Fruit fly (Drosophila melanogaster): Measurements from ENCODE around the gene CG13063.

The CG13063 gene

DNA sequence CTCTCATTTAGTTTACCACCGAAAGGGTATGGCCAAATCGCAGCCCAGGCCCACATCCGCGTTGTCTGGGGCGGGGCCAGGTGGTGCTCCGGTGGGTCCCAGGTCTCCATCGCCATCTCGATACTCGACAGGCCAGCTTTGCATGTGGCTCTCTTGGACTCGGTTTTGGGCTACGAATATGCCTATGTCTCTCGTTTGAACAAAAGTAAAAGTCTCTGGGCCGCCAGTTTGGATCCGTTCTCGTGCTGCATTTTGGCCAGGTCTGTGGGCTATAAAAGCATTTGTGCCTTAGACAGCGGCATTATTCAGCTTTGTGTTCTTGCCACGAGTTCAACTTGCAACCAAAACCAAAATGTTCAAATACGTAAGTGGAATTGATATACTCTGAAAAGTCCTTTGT is 29.3 kb upstream of the CG13063 start, which contains the start of gene CG13065:
Gene CG13065 (plus strand): TSS at position 301 of the 400 bp plus-strand sequence.
- no peak for TF ChIP-seq ovo (GFP tag; optimal IDR thresholded peaks at IDR 0.05)
- no peak for TF ChIP-seq bab1 (GFP tag; optimal IDR thresholded peaks at IDR 0.05)
- no peak for TF ChIP-seq Hr96 (GFP tag; optimal IDR thresholded peaks at IDR 0.05)
- TF ChIP-seq cnc (optimal IDR thresholded peaks at IDR 0.05) = no peak
- TF ChIP-seq CG11617 (GFP tag; optimal IDR thresholded peaks at IDR 0.05) = no peak
- no peak for TF ChIP-seq CG7101 (tag; optimal IDR thresholded peaks at IDR 0.05)
- TF ChIP-seq CG7045 (GFP tag; optimal IDR thresholded peaks at IDR 0.05) = no peak
- no peak for TF ChIP-seq pad (GFP tag; optimal IDR thresholded peaks at IDR 0.05)
- TF ChIP-seq tj (GFP tag; optimal IDR thresholded peaks at IDR 0.05) = no peak
- no peak for TF ChIP-seq CG14711 (tag; optimal IDR thresholded peaks at IDR 0.05)
- TF ChIP-seq Clk (GFP tag; optimal IDR thresholded peaks at IDR 0.05) = no peak
- TF ChIP-seq CG12768 (GFP tag; optimal IDR thresholded peaks at IDR 0.05) = no peak
- TF ChIP-seq Mnt (GFP tag; optimal IDR thresholded peaks at IDR 0.05) = no peak
- no peak for TF ChIP-seq CG33017 (tag; optimal IDR thresholded peaks at IDR 0.05)
- no peak for TF ChIP-seq toe (GFP tag; optimal IDR thresholded peaks at IDR 0.05)
- no peak for TF ChIP-seq CG5204 (GFP tag; optimal IDR thresholded peaks at IDR 0.05)
- TF ChIP-seq CG1620 (GFP tag; optimal IDR thresholded peaks at IDR 0.05) = no peak
- TF ChIP-seq Crg-1 (GFP tag; optimal IDR thresholded peaks at IDR 0.05) = no peak
- no peak for TF ChIP-seq cic (GFP tag; optimal IDR thresholded peaks at IDR 0.05)
- no peak for TF ChIP-seq kay (GFP tag; ENCODE audit: borderline replicate concordance)

DNA sequence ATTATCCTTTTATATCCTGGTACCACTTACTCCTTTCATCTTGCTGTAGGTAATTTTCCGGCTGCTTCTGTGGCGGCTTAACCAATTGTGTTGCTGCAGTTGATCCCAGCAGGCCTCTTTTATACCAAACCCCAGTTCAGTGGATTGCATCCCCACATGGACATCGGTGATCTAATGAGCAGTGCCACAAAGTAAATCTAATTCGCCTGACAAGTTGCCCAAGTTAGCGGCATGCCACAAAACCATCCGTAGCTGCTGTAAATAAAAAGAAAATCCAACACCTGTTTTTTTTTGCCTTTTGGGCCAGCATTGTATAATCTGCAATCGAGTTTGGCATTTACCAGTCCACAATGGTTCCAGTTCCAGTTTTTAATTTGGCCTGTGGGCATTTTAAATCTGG is 27.2 kb upstream of the CG13063 start, which contains the start of gene CG13050:
Gene CG13050 (minus strand): TSS at position 101 of the 400 bp plus-strand sequence.
- TF ChIP-seq Clk (GFP tag; optimal IDR thresholded peaks at IDR 0.05) = no peak
- no peak for TF ChIP-seq CG14711 (tag; optimal IDR thresholded peaks at IDR 0.05)
- no peak for TF ChIP-seq bab1 (GFP tag; optimal IDR thresholded peaks at IDR 0.05)
- TF ChIP-seq Crg-1 (GFP tag; optimal IDR thresholded peaks at IDR 0.05) = no peak
- TF ChIP-seq ovo (GFP tag; optimal IDR thresholded peaks at IDR 0.05) = no peak
- no peak for TF ChIP-seq CG12768 (GFP tag; optimal IDR thresholded peaks at IDR 0.05)
- TF ChIP-seq CG5204 (GFP tag; optimal IDR thresholded peaks at IDR 0.05) = no peak
- no peak for TF ChIP-seq kay (GFP tag; ENCODE audit: borderline replicate concordance)
- TF ChIP-seq tj (GFP tag; optimal IDR thresholded peaks at IDR 0.05) = no peak
- no peak for TF ChIP-seq CG7045 (GFP tag; optimal IDR thresholded peaks at IDR 0.05)
- no peak for TF ChIP-seq Hr96 (GFP tag; optimal IDR thresholded peaks at IDR 0.05)
- TF ChIP-seq CG33017 (tag; optimal IDR thresholded peaks at IDR 0.05) = no peak
- no peak for TF ChIP-seq CG11617 (GFP tag; optimal IDR thresholded peaks at IDR 0.05)
- no peak for TF ChIP-seq toe (GFP tag; optimal IDR thresholded peaks at IDR 0.05)
- no peak for TF ChIP-seq pad (GFP tag; optimal IDR thresholded peaks at IDR 0.05)
- no peak for TF ChIP-seq CG7101 (tag; optimal IDR thresholded peaks at IDR 0.05)
- no peak for TF ChIP-seq cnc (optimal IDR thresholded peaks at IDR 0.05)
- no peak for TF ChIP-seq CG1620 (GFP tag; optimal IDR thresholded peaks at IDR 0.05)
- TF ChIP-seq cic (GFP tag; optimal IDR thresholded peaks at IDR 0.05) = no peak
- TF ChIP-seq Mnt (GFP tag; optimal IDR thresholded peaks at IDR 0.05) = no peak

DNA sequence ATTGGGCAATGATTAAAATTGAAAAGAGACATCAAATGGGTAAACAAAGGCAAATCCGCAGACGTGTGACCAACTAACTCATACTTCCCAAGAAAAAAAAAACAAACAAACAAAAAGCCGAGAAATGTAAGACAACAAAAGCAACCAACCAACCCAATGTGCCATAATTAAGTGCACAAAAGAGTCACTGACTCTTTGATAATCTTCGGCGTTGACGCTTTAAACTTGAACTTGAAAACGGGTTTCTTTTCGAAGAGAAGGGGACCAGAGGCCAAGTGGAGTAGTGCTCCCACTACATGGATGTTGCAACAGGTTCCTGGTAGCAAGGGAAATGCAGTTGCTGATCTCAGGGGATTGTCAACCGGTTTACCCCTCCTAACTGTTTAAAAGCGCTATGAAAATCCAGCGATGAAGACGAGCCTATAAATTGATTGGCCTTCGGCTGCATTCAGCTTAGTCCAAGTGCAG is 26.4 kb upstream of the CG13063 start, which contains the start of gene CG13064:
Gene CG13064 (plus strand): TSS at position 418 of the 468 bp plus-strand sequence.
- TF ChIP-seq cnc (optimal IDR thresholded peaks at IDR 0.05) = no peak
- no peak for TF ChIP-seq cic (GFP tag; optimal IDR thresholded peaks at IDR 0.05)

DNA sequence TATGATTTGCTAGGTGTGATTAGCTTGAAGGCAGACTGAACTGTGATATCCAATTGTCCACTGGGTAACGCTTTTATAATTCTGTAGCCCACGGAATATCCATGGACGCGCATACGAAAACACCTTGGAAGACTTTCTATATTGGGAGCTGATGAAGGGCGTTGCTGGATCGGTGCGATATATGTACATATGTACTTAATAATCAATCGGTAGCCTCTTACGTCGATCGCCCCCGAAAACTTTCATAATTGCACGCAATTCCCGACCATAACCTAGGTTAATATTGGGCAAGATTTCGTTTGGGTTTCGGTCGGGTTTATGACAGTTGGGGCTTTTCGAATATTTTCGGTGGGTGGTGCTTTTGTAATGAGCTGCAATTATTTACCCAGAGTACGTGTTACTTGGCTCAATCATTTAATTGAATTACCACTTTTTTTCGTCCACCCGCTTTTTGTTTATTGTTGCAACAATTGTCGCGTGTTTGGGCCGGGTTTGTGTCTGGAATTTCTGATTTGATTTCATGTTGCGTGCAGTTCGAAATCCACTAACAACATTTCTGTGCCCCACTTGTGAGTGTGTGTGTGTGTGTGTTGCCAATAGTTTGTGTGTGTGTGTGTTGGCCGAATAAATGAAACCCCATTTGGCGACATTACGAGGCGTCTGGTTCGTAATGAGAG is 24.4 kb upstream of the CG13063 start, which contains the start of gene CG13049:
Gene CG13049 (minus strand): TSS at position 51 of the 677 bp plus-strand sequence.
- TF ChIP-seq cnc (optimal IDR thresholded peaks at IDR 0.05) (no peak), CG7101 (tag; optimal IDR thresholded peaks at IDR 0.05) (no peak), bab1 (GFP tag; optimal IDR thresholded peaks at IDR 0.05) (no peak)

DNA sequence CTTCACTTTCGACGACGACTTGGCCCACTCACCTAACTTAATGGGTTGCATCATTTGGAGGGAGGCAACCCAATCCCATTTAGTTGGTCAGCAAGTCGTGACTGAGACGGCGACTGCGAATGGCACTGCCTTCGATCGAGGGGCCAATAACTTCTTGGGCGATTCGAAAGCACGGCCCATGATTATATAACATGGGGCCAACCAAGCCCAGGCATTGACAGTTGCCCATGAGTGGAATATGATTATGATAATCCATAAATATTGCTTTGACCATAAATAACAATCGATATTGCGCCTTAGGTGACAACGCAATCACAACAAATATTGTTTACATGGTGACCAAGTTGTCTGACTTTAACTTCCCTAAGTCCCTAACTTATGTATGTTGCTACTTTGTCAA is 22.6 kb upstream of the CG13063 start, which contains the start of gene CG13048:
Gene CG13048 (minus strand): TSS at position 101 of the 400 bp plus-strand sequence.
- TF ChIP-seq Hr96 (GFP tag; optimal IDR thresholded peaks at IDR 0.05) = no peak
- TF ChIP-seq CG7045 (GFP tag; optimal IDR thresholded peaks at IDR 0.05) = no peak

DNA sequence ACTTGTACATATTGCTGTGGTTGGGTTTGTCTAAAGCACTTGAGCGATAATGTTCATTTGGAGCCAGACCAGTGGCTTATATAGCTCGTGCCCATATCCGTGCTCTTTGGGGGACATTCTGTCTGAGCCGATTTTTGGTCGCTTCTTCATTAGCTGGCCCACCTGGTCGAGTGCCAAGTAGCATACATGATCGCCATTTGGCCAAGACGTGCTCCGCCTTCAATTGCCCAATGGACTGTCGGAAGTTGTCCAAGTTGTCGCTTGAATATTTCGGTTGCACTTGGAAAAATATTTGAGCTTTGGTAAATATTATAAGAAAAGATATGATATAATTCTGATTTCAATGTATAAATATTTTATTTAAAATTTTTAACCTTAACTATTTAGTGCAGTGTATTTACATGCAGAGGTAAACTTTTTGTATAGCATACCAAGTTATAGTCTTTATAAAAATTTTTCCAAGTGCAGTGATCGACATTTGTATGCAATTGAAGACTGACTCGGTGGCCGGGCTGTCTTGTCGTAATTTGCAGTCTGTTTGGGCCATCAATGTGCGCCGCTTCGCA is 21.0 kb upstream of the CG13063 start, which contains the start of gene CG13047:
Gene CG13047 (minus strand): TSS at position 51 of the 566 bp plus-strand sequence.
- no peak for TF ChIP-seq toe (GFP tag; optimal IDR thresholded peaks at IDR 0.05)
- no peak for TF ChIP-seq CG14711 (tag; optimal IDR thresholded peaks at IDR 0.05)
- TF ChIP-seq pad (GFP tag; optimal IDR thresholded peaks at IDR 0.05) = no peak
- no peak for TF ChIP-seq kay (GFP tag; ENCODE audit: borderline replicate concordance)
- TF ChIP-seq Mnt (GFP tag; optimal IDR thresholded peaks at IDR 0.05) = no peak
- TF ChIP-seq CG7101 (tag; optimal IDR thresholded peaks at IDR 0.05) = no peak
- no peak for TF ChIP-seq CG33017 (tag; optimal IDR thresholded peaks at IDR 0.05)

DNA sequence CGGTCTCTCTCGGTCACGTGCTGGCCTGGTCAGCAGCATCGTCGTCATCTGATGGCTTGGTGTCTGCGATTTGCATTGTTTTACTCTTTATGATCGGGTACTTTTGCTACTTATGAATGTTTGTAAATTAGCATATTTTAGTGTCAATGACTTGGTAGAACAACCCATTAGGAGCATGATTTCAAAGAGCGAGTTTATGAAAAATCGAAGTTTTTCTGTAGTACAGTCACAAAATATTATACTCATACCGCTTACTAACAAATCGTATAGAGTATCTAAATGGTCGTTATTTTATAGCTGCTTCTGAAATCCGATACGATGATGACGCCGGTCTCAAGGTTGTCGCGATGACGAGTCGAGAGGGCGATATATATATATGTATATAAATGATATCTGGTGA is 20.1 kb upstream of the CG13063 start:
- TF ChIP-seq bab1 (GFP tag; optimal IDR thresholded peaks at IDR 0.05) (no peak), ovo (GFP tag; optimal IDR thresholded peaks at IDR 0.05) (no peak), CG33017 (tag; optimal IDR thresholded peaks at IDR 0.05) (no peak), kay (GFP tag; ENCODE audit: borderline replicate concordance) (no peak), pad (GFP tag; optimal IDR thresholded peaks at IDR 0.05) (no peak), toe (GFP tag; optimal IDR thresholded peaks at IDR 0.05) (no peak), Crg-1 (GFP tag; optimal IDR thresholded peaks at IDR 0.05) (no peak), CG14711 (tag; optimal IDR thresholded peaks at IDR 0.05) (no peak), Clk (GFP tag; optimal IDR thresholded peaks at IDR 0.05) (no peak), cnc (optimal IDR thresholded peaks at IDR 0.05) (no peak), Mnt (GFP tag; optimal IDR thresholded peaks at IDR 0.05) (no peak), CG7045 (GFP tag; optimal IDR thresholded peaks at IDR 0.05) (no peak), tj (GFP tag; optimal IDR thresholded peaks at IDR 0.05) (no peak)
